Fruit fly (Drosophila melanogaster): Measurements from ENCODE around the gene fws.
A peak's percentile ranks its signal among the peaks of the same experiment; 100 is the strongest.

Gene fws

dm6 chr2L:17514090-17514715, 33.4 kb upstream of the fws start (continued):
- no peak for TF ChIP-seq chinmo (GFP tag; IDR thresholded peaks at IDR 0.05; ENCODE audit: partially characterized antibody)
- peak; percentile 90 for TF ChIP-seq CG4328 (GFP tag; optimal IDR thresholded peaks at IDR 0.05)
- peak; percentile 90 for TF ChIP-seq gcm (GFP tag; optimal IDR thresholded peaks at IDR 0.05)
- TF ChIP-seq toy (GFP tag; IDR thresholded peaks at IDR 0.05) = no peak
- no peak for TF ChIP-seq D (optimal IDR thresholded peaks at IDR 0.05)
- peak; percentile 92 for TF ChIP-seq D (GFP tag; optimal IDR thresholded peaks at IDR 0.05)
- no peak for TF ChIP-seq inv (GFP tag; IDR thresholded peaks at IDR 0.05; ENCODE audit: partially characterized antibody)
- peak; percentile 58 for TF ChIP-seq CHES-1-like (GFP tag; optimal IDR thresholded peaks at IDR 0.05)
- peak; percentile 19 for TF ChIP-seq CTCF (GFP tag; optimal IDR thresholded peaks at IDR 0.05)
- TF ChIP-seq repo (GFP tag; optimal IDR thresholded peaks at IDR 0.05) = peak; percentile 60
- TF ChIP-seq fd96Cb (tag; optimal IDR thresholded peaks at IDR 0.05) = peak; percentile 88
- TF ChIP-seq CG14667 (GFP tag; IDR thresholded peaks at IDR 0.05) = peak; percentile 80
- TF ChIP-seq ewg (GFP tag; optimal IDR thresholded peaks at IDR 0.05) = peak; percentile 76
- TF ChIP-seq CG4282 (GFP tag; optimal IDR thresholded peaks at IDR 0.05) = peak; percentile 8
- TF ChIP-seq CG6683 (GFP tag; optimal IDR thresholded peaks at IDR 0.05) = peak; percentile 85
- peak; percentile 56; the same call in 1 of the 2 replicates for TF ChIP-seq klu (GFP tag; IDR thresholded peaks at IDR 0.05)
- peak; percentile 54 for TF ChIP-seq CG31388 (GFP tag; optimal IDR thresholded peaks at IDR 0.05)
- no peak for TF ChIP-seq gro (GFP tag; optimal IDR thresholded peaks at IDR 0.05)
- peak; percentile 67 for TF ChIP-seq exex (tag; optimal IDR thresholded peaks at IDR 0.05)
- TF ChIP-seq CG17829 (tag; optimal IDR thresholded peaks at IDR 0.05) = peak; percentile 94
- TF ChIP-seq zen2 (GFP tag; IDR thresholded peaks at IDR 0.05; ENCODE audit: partially characterized antibody) = no peak
- TF ChIP-seq ranshi (GFP tag; IDR thresholded peaks at IDR 0.05) = peak; percentile 88
- TF ChIP-seq jigr1 (GFP tag; IDR thresholded peaks at IDR 0.05) = peak; percentile 64; the same call in 1 of the 3 replicates
- TF ChIP-seq CG5953 (GFP tag; IDR thresholded peaks at IDR 0.05) = 0 out of 2 replicates have a peak, but pooled peaks have one; percentile 23
- TF ChIP-seq Hey (tag; optimal IDR thresholded peaks at IDR 0.05) = peak; percentile 48
- TF ChIP-seq vvl (GFP tag; IDR thresholded peaks at IDR 0.05) = peak; percentile 93
- peak; percentile 32 for TF ChIP-seq tx (GFP tag; optimal IDR thresholded peaks at IDR 0.05)
- TF ChIP-seq br (optimal IDR thresholded peaks at IDR 0.05) = no peak
- no peak for TF ChIP-seq CG42726 (GFP tag; IDR thresholded peaks at IDR 0.05; ENCODE audit: partially characterized antibody)
- TF ChIP-seq CG12104 (GFP tag; optimal IDR thresholded peaks at IDR 0.05) = peak; percentile 66
- TF ChIP-seq CG13296 (GFP tag; optimal IDR thresholded peaks at IDR 0.05) = peak; percentile 88
- no peak for TF ChIP-seq Hmx (GFP tag; optimal IDR thresholded peaks at IDR 0.05)
- TF ChIP-seq dimm (GFP tag; IDR thresholded peaks at IDR 0.05) = peak; percentile 70
- peak; percentile 73 for TF ChIP-seq CG8359 (GFP tag; optimal IDR thresholded peaks at IDR 0.05; ENCODE audit: borderline replicate concordance)
- TF ChIP-seq CG8478 (optimal IDR thresholded peaks at IDR 0.05) = no peak
- TF ChIP-seq CG30403 (GFP tag; optimal IDR thresholded peaks at IDR 0.05) = peak; percentile 83
- TF ChIP-seq danr (GFP tag; IDR thresholded peaks at IDR 0.05) = peak; percentile 81
- TF ChIP-seq CG10543 (GFP tag; optimal IDR thresholded peaks at IDR 0.05) = peak; percentile 88
- TF ChIP-seq otp (GFP tag; IDR thresholded peaks at IDR 0.05) = peak; percentile 77
- TF ChIP-seq Dek (tag; optimal IDR thresholded peaks at IDR 0.05) = peak; percentile 83
- no peak for TF ChIP-seq maf-S (GFP tag; optimal IDR thresholded peaks at IDR 0.05)
- TF ChIP-seq Lim3 (GFP tag; IDR thresholded peaks at IDR 0.05) = peak; percentile 41; the same call in 1 of the 2 replicates
- peak; percentile 63 for TF ChIP-seq CG6654 (GFP tag; optimal IDR thresholded peaks at IDR 0.05)
- peak; percentile 79 for TF ChIP-seq HmgZ (tag; optimal IDR thresholded peaks at IDR 0.05)
- peak; percentile 91 for TF ChIP-seq CG15601 (tag; optimal IDR thresholded peaks at IDR 0.05)
- TF ChIP-seq Nf-YA (GFP tag; IDR thresholded peaks at IDR 0.05) = peak; percentile 84
- TF ChIP-seq CG7556 (GFP tag; optimal IDR thresholded peaks at IDR 0.05) = peak; percentile 94
- peak; percentile 89 for TF ChIP-seq kni (GFP tag; optimal IDR thresholded peaks at IDR 0.05)
- TF ChIP-seq Stat92E (GFP tag; optimal IDR thresholded peaks at IDR 0.05) = no peak
- no peak for TF ChIP-seq nerfin-2 (GFP tag; IDR thresholded peaks at IDR 0.05; ENCODE audit: partially characterized antibody)
- peak; percentile 86 for TF ChIP-seq NC2β (GFP tag; optimal IDR thresholded peaks at IDR 0.05)

Measured in whole organism, embryonic.